Worm (Caenorhabditis elegans): Measurements from ENCODE around the gene C14A6.13.

The C14A6.13 gene

ce11 chrV:18141161-18141560 is 20.0 kb downstream of the C14A6.13 start, which contains the start of gene Y37H2A.11:
Gene Y37H2A.11, plus strand, starts transcription at chrV:18141461.
- TF ChIP-seq pha-4 (tag; optimal IDR thresholded peaks at IDR 0.05) (no peak), bed-3 (GFP tag; optimal IDR thresholded peaks at IDR 0.05) (no peak), unc-62 (GFP tag; optimal IDR thresholded peaks at IDR 0.05) (no peak), tbx-8 (GFP tag; optimal IDR thresholded peaks at IDR 0.05) (no peak), lin-13 (tag; optimal IDR thresholded peaks at IDR 0.05) (no peak), blmp-1 (tag; optimal IDR thresholded peaks at IDR 0.05) (no peak), snpc-4 (tag; optimal IDR thresholded peaks at IDR 0.05) (no peak)

DNA sequence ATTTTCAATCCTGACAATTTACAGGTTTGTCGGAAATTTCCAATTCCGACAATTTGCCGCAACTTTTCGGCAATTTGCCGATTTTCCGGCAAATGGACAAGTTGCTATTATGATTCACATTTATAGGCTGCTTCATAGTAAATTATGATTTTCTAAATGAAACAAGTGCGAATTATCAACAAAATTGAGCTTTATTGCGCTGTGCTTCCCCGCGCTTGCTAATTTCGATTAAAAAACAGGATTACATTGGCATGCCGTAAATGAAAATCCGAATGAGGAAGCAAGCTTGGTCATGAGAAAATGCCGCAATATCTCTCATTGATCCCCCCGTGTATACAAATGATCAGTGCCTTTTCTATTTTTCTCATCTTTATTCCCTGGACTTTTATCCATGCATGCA is 22.4 kb downstream of the C14A6.13 start, which contains the start of gene Y37H2A.10:
Gene Y37H2A.10, plus strand, starts transcription at position 301 of the 400 bp plus-strand sequence.
- TF ChIP-seq ces-1 (GFP tag; optimal IDR thresholded peaks at IDR 0.05): no peak

- TF ChIP-seq ham-2 (GFP tag; optimal IDR thresholded peaks at IDR 0.05) (no peak), ceh-39 (tag; optimal IDR thresholded peaks at IDR 0.05) (no peak), mls-2 (tag; optimal IDR thresholded peaks at IDR 0.05) (no peak), mep-1 (tag; optimal IDR thresholded peaks at IDR 0.05) (no peak), lsy-2 (tag; optimal IDR thresholded peaks at IDR 0.05) (no peak), unc-120 (tag; optimal IDR thresholded peaks at IDR 0.05; ENCODE audit: poor library complexity, severe bottlenecking) (no peak), ces-1 (GFP tag; optimal IDR thresholded peaks at IDR 0.05) (no peak), elt-1 (tag; optimal IDR thresholded peaks at IDR 0.05; ENCODE audit: borderline replicate concordance, insufficient read depth) (no peak), pha-4 (tag; optimal IDR thresholded peaks at IDR 0.05) (no peak), unc-39 (tag; optimal IDR thresholded peaks at IDR 0.05) (no peak), nhr-76 (tag; optimal IDR thresholded peaks at IDR 0.05) (no peak)
These were observed 23.4 kb downstream of the C14A6.13 start for ce11 chrV:18137679-18138078.

DNA sequence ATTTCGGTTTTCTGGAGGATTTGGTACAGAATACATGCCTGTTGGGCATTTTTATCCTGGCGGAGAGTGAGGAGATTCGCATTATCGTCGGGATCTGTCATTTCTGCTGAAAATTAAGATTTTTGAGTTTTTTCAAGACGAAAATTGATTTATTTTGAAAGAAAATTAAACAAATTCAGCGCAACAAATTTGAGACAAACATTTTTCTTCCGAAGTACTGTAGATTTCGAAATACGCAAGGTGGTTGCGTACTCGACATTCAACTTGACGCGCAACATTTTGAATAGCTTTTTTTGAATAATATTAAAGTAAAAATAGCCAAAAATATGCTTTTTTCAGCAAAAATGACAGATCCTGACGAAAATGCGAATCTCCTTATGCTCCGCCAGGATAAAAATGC is 26.8 kb downstream of the C14A6.13 start, which contains the start of gene Y37H2A.7:
Gene Y37H2A.7, minus strand, starts transcription at position 101 of the 400 bp plus-strand sequence.
- TF ChIP-seq elt-3 (tag; optimal IDR thresholded peaks at IDR 0.05): no peak
- no peak for TF ChIP-seq ceh-43 (GFP tag; optimal IDR thresholded peaks at IDR 0.05)
- no peak for TF ChIP-seq ceh-83 (GFP tag; optimal IDR thresholded peaks at IDR 0.05)
- TF ChIP-seq hlh-1 (tag; optimal IDR thresholded peaks at IDR 0.05): no peak
- TF ChIP-seq zip-8 (tag; optimal IDR thresholded peaks at IDR 0.05): no peak
- TF ChIP-seq nhr-237 (tag; optimal IDR thresholded peaks at IDR 0.05): no peak
- TF ChIP-seq nhr-12 (tag; optimal IDR thresholded peaks at IDR 0.05): no peak
- TF ChIP-seq sem-2 (GFP tag; optimal IDR thresholded peaks at IDR 0.05): no peak
- TF ChIP-seq mls-2 (tag; optimal IDR thresholded peaks at IDR 0.05): no peak
- TF ChIP-seq pha-4 (tag; optimal IDR thresholded peaks at IDR 0.05): no peak
- TF ChIP-seq blmp-1 (tag; optimal IDR thresholded peaks at IDR 0.05): no peak
- no peak for TF ChIP-seq ces-1 (GFP tag; optimal IDR thresholded peaks at IDR 0.05)
- no peak for TF ChIP-seq ham-2 (GFP tag; optimal IDR thresholded peaks at IDR 0.05)
- no peak for TF ChIP-seq drap-1 (GFP tag; optimal IDR thresholded peaks at IDR 0.05)
- no peak for TF ChIP-seq bed-3 (GFP tag; optimal IDR thresholded peaks at IDR 0.05)
- no peak for TF ChIP-seq lin-32 (GFP tag; optimal IDR thresholded peaks at IDR 0.05)
- no peak for TF ChIP-seq flh-1 (GFP tag; optimal IDR thresholded peaks at IDR 0.05)
- TF ChIP-seq nhr-76 (tag; optimal IDR thresholded peaks at IDR 0.05): no peak

ce11 chrV:18133177-18133576 is 28.0 kb downstream of the C14A6.13 start, which contains the start of gene Y37H2A.18:
Gene Y37H2A.18, minus strand, starts transcription at chrV:18133277.
- TF ChIP-seq ham-2 (GFP tag; optimal IDR thresholded peaks at IDR 0.05) (no peak), unc-62 (GFP tag; optimal IDR thresholded peaks at IDR 0.05) (no peak), ces-1 (GFP tag; optimal IDR thresholded peaks at IDR 0.05) (no peak), sptf-1 (tag; optimal IDR thresholded peaks at IDR 0.05) (no peak), pha-4 (tag; optimal IDR thresholded peaks at IDR 0.05) (no peak), unc-120 (tag; optimal IDR thresholded peaks at IDR 0.05; ENCODE audit: poor library complexity, severe bottlenecking) (no peak), nhr-2 (tag; optimal IDR thresholded peaks at IDR 0.05) (no peak), mls-2 (tag; optimal IDR thresholded peaks at IDR 0.05) (no peak), lin-13 (tag; optimal IDR thresholded peaks at IDR 0.05) (no peak), nhr-76 (tag; optimal IDR thresholded peaks at IDR 0.05) (no peak), blmp-1 (tag; optimal IDR thresholded peaks at IDR 0.05) (no peak), mab-5 (tag; optimal IDR thresholded peaks at IDR 0.05) (no peak), unc-39 (tag; optimal IDR thresholded peaks at IDR 0.05) (no peak), lin-32 (GFP tag; optimal IDR thresholded peaks at IDR 0.05) (no peak), lsy-2 (tag; optimal IDR thresholded peaks at IDR 0.05) (no peak)

All from whole organism, mixed stage, embryonic.